Fruit fly (Drosophila melanogaster): ENCODE measurements around the gene CG17544.

CG17544 gene

DNA sequence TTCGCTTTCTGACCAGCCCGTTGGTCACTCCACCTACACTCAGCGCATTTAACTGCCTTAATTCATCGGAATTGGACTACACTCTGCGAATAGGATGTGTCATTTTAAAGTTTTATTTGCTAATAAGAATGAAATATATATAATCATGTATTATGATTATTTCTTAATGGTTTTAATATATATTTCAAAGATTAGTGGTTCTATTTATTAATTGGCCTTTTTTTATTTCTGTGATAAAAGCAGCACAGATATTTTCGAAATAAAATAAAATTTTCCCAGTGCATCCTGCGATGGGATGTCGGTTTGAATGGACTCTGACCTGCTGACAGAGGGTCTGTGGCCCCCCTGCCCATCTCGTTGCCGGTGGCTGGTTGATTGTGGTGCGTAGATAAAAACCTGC is 24.5 kb downstream of the CG17544 start (continued):
- TF ChIP-seq CG7745 (tag; optimal IDR thresholded peaks at IDR 0.05) (no peak), CG3281 (GFP tag; optimal IDR thresholded peaks at IDR 0.05) (no peak), pfk (GFP tag; optimal IDR thresholded peaks at IDR 0.05) (no peak), CG4282 (GFP tag; optimal IDR thresholded peaks at IDR 0.05) (no peak), NC2α (GFP tag; optimal IDR thresholded peaks at IDR 0.05) (no peak), emc (GFP tag; optimal IDR thresholded peaks at IDR 0.05) (no peak), CG6254 (GFP tag; optimal IDR thresholded peaks at IDR 0.05) (peak; percentile 10), crol (GFP tag; IDR thresholded peaks at IDR 0.05) (no peak), E2f2 (GFP tag; IDR thresholded peaks at IDR 0.05) (no peak), vvl (GFP tag; IDR thresholded peaks at IDR 0.05) (0 out of 2 replicates have a peak, but pooled peaks have one; percentile 16), Hmr (GFP tag; optimal IDR thresholded peaks at IDR 0.05) (peak; percentile 34), CG31441 (GFP tag; IDR thresholded peaks at IDR 0.05) (peak; percentile 65), CG1602 (GFP tag; optimal IDR thresholded peaks at IDR 0.05) (peak; percentile 9), CG8478 (optimal IDR thresholded peaks at IDR 0.05) (no peak), CG34224 (GFP tag; IDR thresholded peaks at IDR 0.05; ENCODE audit: partially characterized antibody) (no peak), CG12299 (tag; optimal IDR thresholded peaks at IDR 0.05) (no peak), fd3F (GFP tag; optimal IDR thresholded peaks at IDR 0.05) (no peak), ewg (GFP tag; optimal IDR thresholded peaks at IDR 0.05) (no peak), ind (GFP tag; optimal IDR thresholded peaks at IDR 0.05) (peak; percentile 16), usp (GFP tag; optimal IDR thresholded peaks at IDR 0.05) (no peak), ase (GFP tag; IDR thresholded peaks at IDR 0.05) (no peak), CG6854 (GFP tag; optimal IDR thresholded peaks at IDR 0.05) (no peak), CG42726 (GFP tag; IDR thresholded peaks at IDR 0.05; ENCODE audit: partially characterized antibody) (no peak), D19B (GFP tag; optimal IDR thresholded peaks at IDR 0.05) (no peak), CG9932 (GFP tag; IDR thresholded peaks at IDR 0.05) (no peak), CG7963 (GFP tag; IDR thresholded peaks at IDR 0.05; ENCODE audit: partially characterized antibody) (no peak), H2.0 (GFP tag; IDR thresholded peaks at IDR 0.05) (no peak), hth (optimal IDR thresholded peaks at IDR 0.05) (no peak), CG31388 (GFP tag; optimal IDR thresholded peaks at IDR 0.05) (no peak), HmgZ (tag; optimal IDR thresholded peaks at IDR 0.05) (no peak), seq (GFP tag; IDR thresholded peaks at IDR 0.05) (0 out of 2 replicates have a peak, but pooled peaks have one; percentile 9), CG33213 (GFP tag; optimal IDR thresholded peaks at IDR 0.05) (no peak), CG2202 (tag; optimal IDR thresholded peaks at IDR 0.05) (peak; percentile 7), Meics (GFP tag; optimal IDR thresholded peaks at IDR 0.05) (no peak), HLH3B (GFP tag; IDR thresholded peaks at IDR 0.05) (no peak), Stat92E (GFP tag; optimal IDR thresholded peaks at IDR 0.05) (peak in 1 of 3 experiments; percentile 32), Hsf (GFP tag; optimal IDR thresholded peaks at IDR 0.05) (no peak), ranshi (GFP tag; IDR thresholded peaks at IDR 0.05) (no peak), CG5245 (GFP tag; optimal IDR thresholded peaks at IDR 0.05) (peak; percentile 9), trh (GFP tag; optimal IDR thresholded peaks at IDR 0.05) (no peak), CG10209 (GFP tag; optimal IDR thresholded peaks at IDR 0.05) (peak; percentile 2), tin (GFP tag; optimal IDR thresholded peaks at IDR 0.05) (no peak), Aef1 (GFP tag; IDR thresholded peaks at IDR 0.05) (no peak), oc (tag; optimal IDR thresholded peaks at IDR 0.05) (no peak), wek (GFP tag; optimal IDR thresholded peaks at IDR 0.05) (no peak), bowl (GFP tag; IDR thresholded peaks at IDR 0.05) (no peak), CG14860 (GFP tag; IDR thresholded peaks at IDR 0.05; ENCODE audit: partially characterized antibody) (no peak), CG14441 (GFP tag; IDR thresholded peaks at IDR 0.05) (no peak), Hr39 (optimal IDR thresholded peaks at IDR 0.05) (no peak), CG7372 (GFP tag; IDR thresholded peaks at IDR 0.05) (no peak), nom (GFP tag; optimal IDR thresholded peaks at IDR 0.05) (no peak), Lhr (GFP tag; optimal IDR thresholded peaks at IDR 0.05) (no peak), CG14667 (GFP tag; IDR thresholded peaks at IDR 0.05) (no peak)
